Fruit fly (Drosophila melanogaster) whole organism, embryonic: ENCODE data around the gene ppk23.

Experiments
- ATbp ChIP-seq: fragments of 200-800 bp; sonication (Bioruptor generic); optimal IDR thresholded peaks from 2 replicates; lab custom pipeline; 2017; ENCODE audit warnings: missing biosample characterization, mild to moderate bottlenecking, missing genetic modification characterization, missing genetic modification reagents
- Abd-B ChIP-seq: fragments of 200-800 bp; sonication (Bioruptor generic); optimal IDR thresholded peaks from 2 replicates; lab custom pipeline; 2018; ENCODE audit warnings: missing biosample characterization, mild to moderate bottlenecking, missing genetic modification characterization, moderate library complexity
- B-H2 ChIP-seq: fragments of 200-800 bp; sonication (Bioruptor generic); optimal IDR thresholded peaks from 2 replicates; lab custom pipeline; 2018; ENCODE audit warnings: missing biosample characterization, mild to moderate bottlenecking, missing genetic modification characterization
- CG10565 ChIP-seq: fragments of 200-800 bp; sonication (Bioruptor generic); optimal IDR thresholded peaks from 3 replicates; lab custom pipeline; 2016; ENCODE audit warnings: missing biosample characterization, mild to moderate bottlenecking, missing genetic modification characterization
- CG13296 ChIP-seq: fragments of 200-800 bp; sonication (Bioruptor generic); optimal IDR thresholded peaks from 3 replicates; lab custom pipeline; 2018; ENCODE audit warnings: missing biosample characterization, mild to moderate bottlenecking, missing genetic modification characterization
- CG15011 ChIP-seq: fragments of 200-800 bp; sonication (Bioruptor generic); optimal IDR thresholded peaks from 3 replicates; lab custom pipeline; 2018; ENCODE audit warnings: missing biosample characterization, mild to moderate bottlenecking, missing genetic modification characterization
- CG1647 ChIP-seq: fragments of 200-800 bp; sonication (Bioruptor generic); optimal IDR thresholded peaks from 3 replicates; lab custom pipeline; 2016; ENCODE audit warnings: missing biosample characterization, missing genetic modification characterization
- CG17361 ChIP-seq: fragments of 200-800 bp; sonication (Bioruptor generic); IDR thresholded peaks from 3 replicates; pipeline ENCODE4 v1.3.6; 2022; ENCODE audit warnings: missing biosample characterization, missing genetic modification characterization
- CG17829 ChIP-seq: fragments of 200-800 bp; optimal IDR thresholded peaks from 2 replicates; lab custom pipeline; 2019; ENCODE audit warnings: missing biosample characterization, mild to moderate bottlenecking, missing genetic modification characterization, moderate library complexity
- CG18619 ChIP-seq: fragments of 200-800 bp; sonication (Bioruptor generic); optimal IDR thresholded peaks from 3 replicates; lab custom pipeline; 2017; ENCODE audit warnings: missing biosample characterization, mild to moderate bottlenecking, missing genetic modification characterization
- CG2199 ChIP-seq: fragments of 200-800 bp; sonication (Bioruptor generic); IDR thresholded peaks from 3 replicates; pipeline ENCODE4 v1.3.6; 2022; ENCODE audit warnings: missing biosample characterization, missing genetic modification characterization
- CG33213 ChIP-seq: fragments of 200-800 bp; sonication (Bioruptor generic); optimal IDR thresholded peaks from 3 replicates; lab custom pipeline; 2016; ENCODE audit warnings: missing biosample characterization, missing genetic modification characterization
- CG3407 ChIP-seq: fragments of 200-800 bp; sonication (Bioruptor generic); optimal IDR thresholded peaks from 2 replicates; lab custom pipeline; 2018; ENCODE audit warnings: missing biosample characterization, mild to moderate bottlenecking, missing genetic modification characterization
- CG3838 ChIP-seq: fragments of 200-800 bp; sonication (Bioruptor generic); optimal IDR thresholded peaks from 3 replicates; lab custom pipeline; 2016; ENCODE audit warnings: missing biosample characterization, missing genetic modification characterization
- CG5953 ChIP-seq: fragments of 200-800 bp; sonication (Bioruptor generic); IDR thresholded peaks from 2 replicates; pipeline ENCODE4 v1.3.6; 2022; ENCODE audit warnings: missing biosample characterization, missing genetic modification characterization
- CG7928 ChIP-seq: fragments of 200-800 bp; sonication (Bioruptor generic); optimal IDR thresholded peaks from 2 replicates; lab custom pipeline; 2017; ENCODE audit warnings: missing biosample characterization, mild to moderate bottlenecking, missing genetic modification characterization
- CG8290 ChIP-seq, 3 experiments: fragments of 200-800 bp; sonication (Bioruptor generic); optimal IDR thresholded peaks; 2 replicates each; lab custom pipeline; 2016 to 2019; ENCODE audit warnings: missing biosample characterization in 3 of 3, missing genetic modification characterization in 3 of 3, mild to moderate bottlenecking in 2 of 3, moderate library complexity in 1 of 3
- CkIIα-i1 ChIP-seq: fragments of 200-800 bp; sonication (Bioruptor generic); IDR thresholded peaks from 2 replicates; pipeline ENCODE4 v1.3.6; 2022; ENCODE audit warnings: missing biosample characterization, missing genetic modification characterization
- Dref ChIP-seq: fragments of 200-800 bp; sonication (Bioruptor generic); IDR thresholded peaks from 2 replicates; pipeline ENCODE4 v1.3.6; 2022; ENCODE audit warnings: missing biosample characterization, missing genetic modification characterization
- Ets65A ChIP-seq: fragments of 200-800 bp; sonication (Bioruptor generic); peaks from one replicate; lab custom pipeline; 2016; ENCODE audit warnings: missing biosample characterization, missing genetic modification characterization
- Fer3 ChIP-seq: fragments of 200-800 bp; sonication (Bioruptor generic); optimal IDR thresholded peaks from 2 replicates; lab custom pipeline; 2018; ENCODE audit warnings: missing biosample characterization, mild to moderate bottlenecking, missing genetic modification characterization, moderate library complexity
- Hmr ChIP-seq: fragments of 200-800 bp; sonication (Bioruptor generic); optimal IDR thresholded peaks from 3 replicates; lab custom pipeline; 2017; ENCODE audit warnings: mild to moderate bottlenecking, missing biosample characterization, missing genetic modification reagents, missing genetic modification characterization
- Jarid2 ChIP-seq: fragments of 200-800 bp; sonication (Bioruptor generic); optimal IDR thresholded peaks from 3 replicates; lab custom pipeline; 2017; ENCODE audit warnings: mild to moderate bottlenecking, missing biosample characterization, missing genetic modification reagents, missing genetic modification characterization
- Med ChIP-seq: fragments of 200-800 bp; sonication (Bioruptor generic); peaks from one replicate; lab custom pipeline; 2016; ENCODE audit warnings: missing biosample characterization, missing genetic modification characterization, mild to moderate bottlenecking, inconsistent platforms, moderate library complexity
- NK7.1 ChIP-seq: fragments of 200-800 bp; sonication (Bioruptor generic); optimal IDR thresholded peaks from 3 replicates; lab custom pipeline; 2016; ENCODE audit warnings: missing biosample characterization, missing genetic modification characterization
- Xrp1 ChIP-seq: fragments of 200-800 bp; sonication (Bioruptor generic); IDR thresholded peaks from 2 replicates; pipeline ENCODE4 v1.3.6; 2022; ENCODE audit warnings: missing biosample characterization, missing genetic modification characterization
- amos ChIP-seq: fragments of 200-800 bp; sonication (Bioruptor generic); IDR thresholded peaks from 2 replicates; pipeline ENCODE4 v1.3.6; 2022; ENCODE audit warnings: missing biosample characterization, missing genetic modification characterization; ENCODE audit not compliant: partially characterized antibody
- cas ChIP-seq: fragments of 200-800 bp; sonication (Bioruptor generic); IDR thresholded peaks from 2 replicates; pipeline ENCODE4 v1.3.6; 2022; ENCODE audit warnings: missing biosample characterization, missing genetic modification characterization
- chm ChIP-seq: fragments of 200-800 bp; sonication (Bioruptor generic); IDR thresholded peaks from 2 replicates; pipeline ENCODE4 v1.3.6; 2022; ENCODE audit warnings: missing biosample characterization, missing genetic modification characterization
- croc ChIP-seq: fragments of 200-800 bp; sonication (Bioruptor generic); conservative IDR thresholded peaks from 3 replicates; pipeline ENCODE4 v1.3.6; 2022; ENCODE audit warnings: missing biosample characterization, missing genetic modification characterization
- ewg ChIP-seq: fragments of 200-800 bp; sonication (Bioruptor generic); optimal IDR thresholded peaks from 3 replicates; lab custom pipeline; 2017; ENCODE audit warnings: mild to moderate bottlenecking, missing biosample characterization, missing genetic modification reagents, missing genetic modification characterization
- gcm ChIP-seq: fragments of 200-800 bp; sonication (Bioruptor generic); optimal IDR thresholded peaks from 2 replicates; lab custom pipeline; 2019; ENCODE audit warnings: missing biosample characterization, mild to moderate bottlenecking, missing genetic modification characterization, moderate library complexity
- gro ChIP-seq: fragments of 200-800 bp; sonication (Bioruptor generic); optimal IDR thresholded peaks from 2 replicates; lab custom pipeline; 2016; ENCODE audit warnings: missing biosample characterization, missing genetic modification characterization
- jing ChIP-seq: fragments of 200-800 bp; sonication (Bioruptor generic); optimal IDR thresholded peaks from 2 replicates; lab custom pipeline; 2018; ENCODE audit warnings: missing biosample characterization, mild to moderate bottlenecking, missing genetic modification characterization
- lola ChIP-seq, 3 experiments: fragments of >200 bp in 2 of 3; fragments of 200-800 bp in 1 of 3; sonication (Bioruptor generic) in 1 of 3; optimal IDR thresholded peaks; 2 replicates each; lab custom pipeline; 2017 to 2019; ENCODE audit warnings: missing biosample characterization in 3 of 3, missing genetic modification characterization in 3 of 3, mild to moderate bottlenecking in 1 of 3, moderate library complexity in 1 of 3
- luna ChIP-seq: fragments of 200-800 bp; sonication (Bioruptor generic); optimal IDR thresholded peaks from 2 replicates; lab custom pipeline; 2016; ENCODE audit warnings: missing biosample characterization, missing genetic modification characterization
- nerfin-2 ChIP-seq: fragments of 200-800 bp; sonication (Bioruptor generic); IDR thresholded peaks from 2 replicates; pipeline ENCODE4 v1.3.6; 2022; ENCODE audit warnings: missing biosample characterization, missing genetic modification characterization; ENCODE audit not compliant: partially characterized antibody
- nmo ChIP-seq: fragments of 200-800 bp; sonication (Bioruptor generic); optimal IDR thresholded peaks from 2 replicates; lab custom pipeline; 2018; ENCODE audit warnings: missing biosample characterization, mild to moderate bottlenecking, missing genetic modification characterization, moderate library complexity
- org-1 ChIP-seq: fragments of 200-800 bp; sonication (Bioruptor generic); optimal IDR thresholded peaks from 2 replicates; lab custom pipeline; 2017; ENCODE audit warnings: missing biosample characterization, missing genetic modification characterization
- pb ChIP-seq: fragments of 200-800 bp; sonication (Bioruptor generic); optimal IDR thresholded peaks from 3 replicates; lab custom pipeline; 2016; ENCODE audit warnings: missing biosample characterization, missing genetic modification characterization
- pfk ChIP-seq: fragments of 200-800 bp; sonication (Bioruptor generic); optimal IDR thresholded peaks from 2 replicates; lab custom pipeline; 2018; ENCODE audit warnings: missing biosample characterization, mild to moderate bottlenecking, missing genetic modification characterization, moderate library complexity
- pho ChIP-seq: fragments of 200-800 bp; sonication (Bioruptor generic); optimal IDR thresholded peaks from 2 replicates; lab custom pipeline; 2016; ENCODE audit warnings: missing biosample characterization, missing genetic modification characterization
- phol ChIP-seq: fragments of 200-800 bp; sonication (Bioruptor generic); optimal IDR thresholded peaks from 3 replicates; lab custom pipeline; 2018; ENCODE audit warnings: missing biosample characterization, mild to moderate bottlenecking, missing genetic modification characterization, moderate library complexity
- pros ChIP-seq: fragments of 200-800 bp; sonication (Bioruptor generic); optimal IDR thresholded peaks from 3 replicates; lab custom pipeline; 2019; ENCODE audit warnings: missing biosample characterization, mild to moderate bottlenecking, missing genetic modification characterization, moderate library complexity
- ro ChIP-seq: fragments of 200-800 bp; sonication (Bioruptor generic); IDR thresholded peaks from 2 replicates; pipeline ENCODE4 v1.3.6; 2022; ENCODE audit warnings: missing biosample characterization, missing genetic modification characterization
- tup ChIP-seq: fragments of 200-800 bp; sonication (Bioruptor generic); optimal IDR thresholded peaks from 2 replicates; lab custom pipeline; 2016; ENCODE audit warnings: missing biosample characterization, mild to moderate bottlenecking, missing genetic modification characterization, moderate library complexity
- usp ChIP-seq: fragments of >200 bp; optimal IDR thresholded peaks from 2 replicates; lab custom pipeline; 2017; ENCODE audit warnings: missing biosample characterization, missing genetic modification characterization

Gene ppk23

dm6 chrX:17569128-17569527 lies at the start of gene ppk23:
Gene ppk23 (minus strand): TSS chrX:17569228.
- TF ChIP-seq phol (tag; lab: Kevin White, UChicago) (no peak), ro (GFP tag; lab: Robert Waterston, UW) (no peak), jing (GFP tag; lab: Kevin White, UChicago) (no peak), NK7.1 (GFP tag; lab: Kevin White, UChicago) (no peak), pros (no peak), CG7928 (GFP tag; lab: Kevin White, UChicago) (no peak), B-H2 (GFP tag; lab: Kevin White, UChicago) (no peak), CG17361 (GFP tag; lab: Robert Waterston, UW) (no peak), CG13296 (no peak), CG15011 (no peak), ATbp (GFP tag; lab: Kevin White, UChicago) (no peak), cas (no peak), pb (GFP tag; lab: Kevin White, UChicago) (no peak), Dref (GFP tag; lab: Robert Waterston, UW) (no peak), Jarid2 (GFP tag; lab: Kevin White, UChicago) (no peak), CG5953 (GFP tag; lab: Robert Waterston, UW) (no peak)

dm6 chrX:17611455-17611854 lies 42.4 kb upstream of the ppk23 start:
- TF ChIP-seq Hmr (GFP tag; lab: Kevin White, UChicago) (no peak), ewg (GFP tag; lab: Kevin White, UChicago) (peak; percentile 71)

- no peak for TF ChIP-seq Abd-B (GFP tag; lab: Kevin White, UChicago)
- TF ChIP-seq Ets65A (GFP tag; lab: Kevin White, UChicago) = peak; percentile 37
- TF ChIP-seq CG10565 (GFP tag; lab: Kevin White, UChicago) = no peak
- no peak for TF ChIP-seq Xrp1 (GFP tag; lab: Robert Waterston, UW)
- peak; percentile 22 for TF ChIP-seq Med (GFP tag; lab: Kevin White, UChicago)
- no peak for TF ChIP-seq CG33213 (GFP tag; lab: Kevin White, UChicago)
- TF ChIP-seq, all 482 proteins: peak for 2
Observed at dm6 chrX:17602466-17602865, 33.4 kb upstream of the ppk23 start.

- TF ChIP-seq CG17829 (tag; lab: Kevin White, UChicago) (peak; percentile 62), gro (GFP tag; lab: Kevin White, UChicago) (peak; percentile 86), tup (GFP tag; lab: Kevin White, UChicago) (peak; percentile 68), pfk (GFP tag; lab: Kevin White, UChicago) (no peak), CG1647 (GFP tag; lab: Kevin White, UChicago) (peak; percentile 67), pho (GFP tag; lab: Kevin White, UChicago) (peak; percentile 84), nmo (GFP tag; lab: Kevin White, UChicago) (peak; percentile 64), amos (GFP tag; lab: Robert Waterston, UW) (peak; percentile 93), Fer3 (no peak), CG18619 (peak; percentile 69), lola (GFP tag; optimal IDR thresholded peaks at IDR 0.05; lab: Kevin White, UChicago) (peak in 1 of 3 experiments; percentile 27), luna (no peak), CG8290 (GFP tag; optimal IDR thresholded peaks at IDR 0.05; lab: Kevin White, UChicago) (peak; percentile 54), CG8290 (tag; optimal IDR thresholded peaks at IDR 0.05; lab: Kevin White, UChicago) (peak; percentile 11 to 90), CG2199 (GFP tag; lab: Robert Waterston, UW) (0 out of 3 replicates have a peak, but pooled peaks have one; percentile 35), CG3407 (GFP tag; lab: Kevin White, UChicago) (no peak), org-1 (GFP tag; lab: Kevin White, UChicago) (peak; percentile 47), usp (no peak), chm (GFP tag; lab: Robert Waterston, UW) (no peak), croc (GFP tag; lab: Robert Waterston, UW) (no peak), gcm (GFP tag; lab: Kevin White, UChicago) (no peak), CG3838 (peak; percentile 20), CkIIα-i1 (GFP tag; lab: Robert Waterston, UW) (no peak), nerfin-2 (GFP tag; lab: Robert Waterston, UW) (peak; percentile 82)
Observed at dm6 chrX:17599330-17599729, 30.3 kb upstream of the ppk23 start, which contains the start of gene X11L. Gene X11L (plus strand): TSS chrX:17599608.
